Fruit fly (Drosophila melanogaster) whole organism, pupa: Measurements from ENCODE around the gene CG33702.

Experiments used
- CG10348 ChIP-seq: fragments of 200-800 bp; sonication (Bioruptor generic); IDR thresholded peaks from 2 replicates; pipeline ENCODE4 v1.3.6; 2022; ENCODE audit warnings: missing biosample characterization, missing genetic modification characterization
- CG12605 ChIP-seq: fragments of 200-800 bp; sonication (Bioruptor generic); IDR thresholded peaks from 2 replicates; pipeline ENCODE4 v1.3.6; 2022; ENCODE audit warnings: missing biosample characterization, missing genetic modification characterization
- CG13204 ChIP-seq: fragments of 200-800 bp; sonication (Bioruptor generic); optimal IDR thresholded peaks from 2 replicates; lab custom pipeline; 2018; ENCODE audit warnings: missing biosample characterization, mild to moderate bottlenecking, missing genetic modification characterization, moderate library complexity
- CG14655 ChIP-seq: fragments of 200-800 bp; sonication (Bioruptor generic); optimal IDR thresholded peaks from 3 replicates; lab custom pipeline; 2017; ENCODE audit warnings: mild to moderate bottlenecking, missing biosample characterization, missing genetic modification reagents, missing genetic modification characterization
- CG15710 ChIP-seq: fragments of 200-800 bp; sonication (Bioruptor generic); optimal IDR thresholded peaks from 2 replicates; lab custom pipeline; 2018; ENCODE audit warnings: missing biosample characterization, mild to moderate bottlenecking, missing genetic modification characterization, moderate library complexity
- CG17806 ChIP-seq: fragments of 200-800 bp; sonication (Bioruptor generic); optimal IDR thresholded peaks from 2 replicates; lab custom pipeline; 2018; ENCODE audit warnings: missing biosample characterization, mild to moderate bottlenecking, missing genetic modification characterization, moderate library complexity
- CG32121 ChIP-seq: fragments of 200-800 bp; sonication (Bioruptor generic); IDR thresholded peaks from 2 replicates; pipeline ENCODE4 v1.3.6; 2022; ENCODE audit warnings: missing biosample characterization, missing genetic modification characterization
- CG34367 ChIP-seq: fragments of 200-800 bp; sonication (Bioruptor generic); optimal IDR thresholded peaks from 2 replicates; lab custom pipeline; 2018; ENCODE audit warnings: missing biosample characterization, mild to moderate bottlenecking, missing genetic modification characterization
- CG4496 ChIP-seq: fragments of 200-800 bp; sonication (Bioruptor generic); IDR thresholded peaks from 3 replicates; pipeline ENCODE4 v1.3.6; 2022; ENCODE audit warnings: missing biosample characterization, missing genetic modification characterization
- CG8159 ChIP-seq: fragments of 200-800 bp; sonication (Bioruptor generic); optimal IDR thresholded peaks from 3 replicates; lab custom pipeline; 2018; ENCODE audit warnings: missing biosample characterization, mild to moderate bottlenecking, missing genetic modification characterization, moderate library complexity
- CG8301 ChIP-seq: fragments of 200-800 bp; sonication (Bioruptor generic); optimal IDR thresholded peaks from 2 replicates; lab custom pipeline; 2018; ENCODE audit warnings: missing biosample characterization, mild to moderate bottlenecking, missing genetic modification characterization
- CG9948 ChIP-seq: fragments of 200-800 bp; sonication (Bioruptor generic); optimal IDR thresholded peaks from 2 replicates; lab custom pipeline; 2018; ENCODE audit warnings: missing biosample characterization, mild to moderate bottlenecking, missing genetic modification characterization, moderate library complexity
- D1 ChIP-seq: fragments of 200-800 bp; sonication (Bioruptor generic); optimal IDR thresholded peaks from 2 replicates; lab custom pipeline; 2018; ENCODE audit warnings: missing biosample characterization, mild to moderate bottlenecking, missing genetic modification characterization, moderate library complexity
- EcR ChIP-seq: fragments of 200-800 bp; sonication (Bioruptor generic); optimal IDR thresholded peaks from 3 replicates; lab custom pipeline; 2019; ENCODE audit warnings: missing biosample characterization, missing genetic modification characterization, mild to moderate bottlenecking, moderate library complexity, missing genetic modification reagents
- Ets98B ChIP-seq: fragments of 200-800 bp; sonication (Bioruptor generic); IDR thresholded peaks from 2 replicates; pipeline ENCODE4 v1.3.6; 2022; ENCODE audit warnings: missing biosample characterization, missing genetic modification characterization
- Pif1A ChIP-seq: fragments of 200-800 bp; sonication (Bioruptor generic); optimal IDR thresholded peaks from 3 replicates; lab custom pipeline; 2016; ENCODE audit warnings: missing biosample characterization, missing genetic modification characterization
- Pif1B ChIP-seq: fragments of 200-800 bp; sonication (Bioruptor generic); optimal IDR thresholded peaks from 3 replicates; lab custom pipeline; 2016; ENCODE audit warnings: missing biosample characterization, missing genetic modification characterization
- Snoo ChIP-seq: fragments of 200-800 bp; sonication (Bioruptor generic); optimal IDR thresholded peaks from 3 replicates; lab custom pipeline; 2017; ENCODE audit warnings: missing biosample characterization, mild to moderate bottlenecking, missing genetic modification characterization, inconsistent platforms
- fd96Ca ChIP-seq: fragments of 200-800 bp; sonication (Bioruptor generic); IDR thresholded peaks from 3 replicates; pipeline ENCODE4 v1.3.6; 2022; ENCODE audit warnings: missing biosample characterization, missing genetic modification characterization
- gl ChIP-seq: fragments of 200-800 bp; sonication (Bioruptor generic); optimal IDR thresholded peaks from 2 replicates; lab custom pipeline; 2018; ENCODE audit warnings: missing biosample characterization, mild to moderate bottlenecking, missing genetic modification characterization
- rn ChIP-seq: fragments of 200-800 bp; sonication (Bioruptor generic); IDR thresholded peaks from 2 replicates; pipeline ENCODE4 v1.3.6; 2022; ENCODE audit warnings: missing biosample characterization, missing genetic modification characterization

CG33702 gene

DNA sequence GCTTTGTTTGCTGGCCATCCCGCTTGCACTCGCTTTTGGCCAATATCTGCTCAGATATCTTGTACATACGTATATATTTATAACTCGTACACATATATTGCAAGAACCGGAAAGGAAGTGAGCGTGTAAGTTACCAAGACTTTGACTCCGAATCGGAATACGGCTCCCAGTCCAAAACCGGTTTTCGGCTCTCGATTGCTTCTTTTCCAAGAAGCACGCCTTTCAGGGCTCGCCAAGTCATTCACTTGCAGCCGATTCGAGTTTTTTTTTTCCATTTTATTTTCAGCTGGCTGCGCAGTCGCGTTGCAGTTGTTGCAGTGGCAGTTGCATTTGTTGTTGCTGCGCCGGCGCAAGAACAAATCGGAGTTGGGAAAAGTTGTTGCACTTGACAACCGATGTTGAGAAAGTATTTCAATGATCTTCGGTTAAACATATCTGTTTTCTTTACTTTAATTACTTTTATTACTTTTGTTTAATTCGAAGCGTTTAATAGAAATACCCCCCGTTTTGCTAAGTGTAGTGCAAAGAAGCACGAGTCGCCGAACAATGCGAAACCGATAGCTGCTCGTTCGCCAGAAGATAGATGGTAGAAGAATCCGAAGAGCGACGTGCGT lies 36.6 kb upstream of the CG33702 start:
- peak; percentile 75 for TF ChIP-seq Snoo
- peak; percentile 56 for TF ChIP-seq gl (tag; lab: Kevin White, UChicago)
- peak; percentile 91 for TF ChIP-seq EcR (GFP tag; lab: Kevin White, UChicago)
- peak; percentile 86 for TF ChIP-seq CG4496 (GFP tag; lab: Robert Waterston, UW)
- peak; percentile 94 for TF ChIP-seq fd96Ca (GFP tag; lab: Robert Waterston, UW)
- TF ChIP-seq CG9948 (tag; lab: Kevin White, UChicago) = peak; percentile 68
- peak; percentile 62 for TF ChIP-seq CG34367
- peak; percentile 88 for TF ChIP-seq CG14655 (GFP tag; lab: Kevin White, UChicago)
- TF ChIP-seq Ets98B (GFP tag; lab: Robert Waterston, UW) = peak; percentile 88
- peak; percentile 35 for TF ChIP-seq CG13204 (GFP tag; lab: Kevin White, UChicago)
- peak; percentile 75 for TF ChIP-seq CG8159 (tag; lab: Kevin White, UChicago)
- peak; percentile 71 for TF ChIP-seq CG32121 (GFP tag; lab: Robert Waterston, UW)
- TF ChIP-seq CG8301 (tag; lab: Kevin White, UChicago) = peak; percentile 84
- TF ChIP-seq D1 (tag; lab: Kevin White, UChicago) = no peak
- peak; percentile 77 for TF ChIP-seq CG15710 (tag; lab: Kevin White, UChicago)
- TF ChIP-seq CG10348 (GFP tag; lab: Robert Waterston, UW) = no peak
- peak; percentile 77 for TF ChIP-seq CG12605 (GFP tag; lab: Robert Waterston, UW)
- peak; percentile 65; the same call in 1 of the 2 replicates for TF ChIP-seq rn
- TF ChIP-seq CG17806 (tag; lab: Kevin White, UChicago) = peak; percentile 70
- TF ChIP-seq Pif1B (GFP tag; lab: Kevin White, UChicago) = peak; percentile 83
- TF ChIP-seq Pif1A (GFP tag; lab: Kevin White, UChicago) = peak; percentile 92

DNA sequence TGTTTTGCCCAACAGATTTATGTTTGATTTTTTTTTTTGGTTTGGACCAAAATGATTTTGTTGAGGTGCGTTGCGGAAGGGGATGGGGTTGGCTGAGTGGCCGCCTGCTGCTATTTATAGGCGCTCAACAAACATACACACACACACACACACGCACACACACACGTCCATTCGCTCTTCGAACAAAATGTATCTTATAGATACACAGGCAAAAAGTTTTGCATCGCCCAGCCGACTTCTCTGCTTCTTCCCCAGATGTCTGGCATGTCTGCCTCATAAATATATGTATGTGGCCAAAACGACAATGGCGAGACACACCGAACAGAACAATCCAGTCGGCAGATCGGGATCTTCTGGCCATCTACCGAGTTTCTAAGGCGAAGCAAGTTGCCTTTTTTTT lies 35.6 kb upstream of the CG33702 start:
- TF ChIP-seq CG8159 (tag; lab: Kevin White, UChicago) (no peak), CG9948 (tag; lab: Kevin White, UChicago) (no peak), CG4496 (GFP tag; lab: Robert Waterston, UW) (no peak), CG17806 (tag; lab: Kevin White, UChicago) (no peak), CG12605 (GFP tag; lab: Robert Waterston, UW) (no peak), CG10348 (GFP tag; lab: Robert Waterston, UW) (no peak), D1 (tag; lab: Kevin White, UChicago) (no peak), rn (no peak), CG32121 (GFP tag; lab: Robert Waterston, UW) (peak; percentile 54; the same call in 1 of the 2 replicates)

DNA sequence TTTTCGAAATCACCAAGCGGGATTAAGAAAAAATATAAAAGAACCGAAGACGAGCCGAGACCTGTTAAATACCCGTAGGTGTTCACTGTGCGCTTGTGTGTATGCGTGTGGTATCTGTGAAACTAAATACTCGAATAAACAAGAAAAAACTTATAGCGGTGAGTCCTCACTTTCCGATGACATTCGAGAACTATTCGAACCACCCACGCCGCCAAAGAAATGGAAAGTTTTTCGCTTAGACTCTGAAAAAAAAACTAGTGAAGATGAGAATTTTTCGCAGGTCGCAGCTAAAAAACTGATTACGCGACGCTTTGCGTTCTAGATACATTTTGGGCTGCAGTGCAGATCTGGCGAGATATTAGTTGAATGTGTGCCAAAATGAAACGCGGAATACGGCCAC lies 34.7 kb upstream of the CG33702 start:
- TF ChIP-seq Snoo (no peak), EcR (GFP tag; lab: Kevin White, UChicago) (no peak), CG12605 (GFP tag; lab: Robert Waterston, UW) (no peak), Pif1B (GFP tag; lab: Kevin White, UChicago) (no peak), CG8159 (tag; lab: Kevin White, UChicago) (no peak), CG34367 (no peak), fd96Ca (GFP tag; lab: Robert Waterston, UW) (no peak), Pif1A (GFP tag; lab: Kevin White, UChicago) (no peak), Ets98B (GFP tag; lab: Robert Waterston, UW) (no peak), CG8301 (tag; lab: Kevin White, UChicago) (no peak), CG14655 (GFP tag; lab: Kevin White, UChicago) (no peak), CG9948 (tag; lab: Kevin White, UChicago) (no peak), D1 (tag; lab: Kevin White, UChicago) (no peak), CG15710 (tag; lab: Kevin White, UChicago) (no peak), rn (no peak)

DNA sequence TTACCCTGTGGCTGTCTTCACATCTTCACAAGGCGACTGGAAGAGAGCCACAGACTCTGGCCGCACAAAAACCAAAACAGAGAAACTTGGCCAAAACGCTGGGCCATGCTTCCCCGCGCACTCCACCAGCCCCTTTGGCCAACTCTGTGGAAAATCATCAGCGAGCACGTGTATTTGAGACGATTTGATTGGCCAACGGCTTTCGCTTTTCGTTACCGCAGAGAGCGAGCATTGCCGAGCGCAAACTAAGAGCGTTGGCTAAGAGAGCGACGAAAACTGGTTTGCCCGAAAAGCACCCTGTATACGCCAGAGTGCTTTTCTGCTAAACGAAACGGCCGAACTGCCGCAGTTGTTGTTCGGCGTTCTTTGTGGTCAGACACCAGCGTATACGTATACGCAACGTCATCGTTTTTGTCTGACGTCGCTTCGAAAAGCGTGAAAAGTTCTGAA lies 33.7 kb upstream of the CG33702 start, which contains the start of gene CG42673:
Gene CG42673, plus strand, starts transcription at position 346 of the 450 bp plus-strand sequence.
- peak; percentile 59 for TF ChIP-seq CG14655 (GFP tag; lab: Kevin White, UChicago)
- peak; percentile 55; the same call in 1 of the 3 replicates for TF ChIP-seq fd96Ca (GFP tag; lab: Robert Waterston, UW)
- peak; percentile 64 for TF ChIP-seq CG8301 (tag; lab: Kevin White, UChicago)
- TF ChIP-seq rn = no peak
- TF ChIP-seq CG8159 (tag; lab: Kevin White, UChicago) = no peak
- peak; percentile 72 for TF ChIP-seq Ets98B (GFP tag; lab: Robert Waterston, UW)
- peak; percentile 54 for TF ChIP-seq Snoo
- peak; percentile 70 for TF ChIP-seq Pif1B (GFP tag; lab: Kevin White, UChicago)
- TF ChIP-seq CG15710 (tag; lab: Kevin White, UChicago) = no peak
- TF ChIP-seq CG17806 (tag; lab: Kevin White, UChicago) = no peak
- TF ChIP-seq gl (tag; lab: Kevin White, UChicago) = no peak
- TF ChIP-seq CG12605 (GFP tag; lab: Robert Waterston, UW) = peak; percentile 80
- TF ChIP-seq EcR (GFP tag; lab: Kevin White, UChicago) = peak; percentile 66
- no peak for TF ChIP-seq CG9948 (tag; lab: Kevin White, UChicago)
- TF ChIP-seq CG32121 (GFP tag; lab: Robert Waterston, UW) = peak; percentile 61
- no peak for TF ChIP-seq D1 (tag; lab: Kevin White, UChicago)
- TF ChIP-seq CG34367 = no peak
- TF ChIP-seq CG13204 (GFP tag; lab: Kevin White, UChicago) = peak; percentile 32
- peak; percentile 64 for TF ChIP-seq Pif1A (GFP tag; lab: Kevin White, UChicago)
- peak; percentile 72; the same call in 2 of the 3 replicates for TF ChIP-seq CG4496 (GFP tag; lab: Robert Waterston, UW)
- TF ChIP-seq CG10348 (GFP tag; lab: Robert Waterston, UW) = no peak
- TF ChIP-seq, all 21 proteins: peak for 12

DNA sequence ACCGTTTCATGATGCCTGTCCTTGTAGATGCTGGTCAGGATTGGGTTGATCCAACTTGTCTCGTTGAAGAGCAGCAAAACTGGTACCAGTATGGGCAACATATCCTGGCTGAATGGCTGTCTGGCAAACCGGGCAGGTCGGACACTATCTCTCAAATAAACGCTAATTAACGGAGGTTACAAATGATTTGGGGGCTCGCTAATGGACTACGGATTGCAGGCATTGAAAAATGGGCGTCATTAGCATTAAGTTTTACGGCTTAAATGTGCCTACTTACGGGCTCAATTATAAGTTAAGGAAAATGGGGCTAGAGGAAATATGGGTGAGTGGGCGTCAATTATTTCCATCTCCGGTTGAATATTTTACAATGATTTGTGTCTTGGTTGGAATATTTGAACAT lies 30.7 kb upstream of the CG33702 start, which contains the start of gene Ir67a:
Gene Ir67a, minus strand, starts transcription at position 101 of the 400 bp plus-strand sequence.
- TF ChIP-seq Pif1A (GFP tag; lab: Kevin White, UChicago) (no peak), CG13204 (GFP tag; lab: Kevin White, UChicago) (no peak), CG10348 (GFP tag; lab: Robert Waterston, UW) (no peak), CG8301 (tag; lab: Kevin White, UChicago) (no peak), CG15710 (tag; lab: Kevin White, UChicago) (no peak), CG4496 (GFP tag; lab: Robert Waterston, UW) (no peak)
